Fruit fly (Drosophila melanogaster) S2 (cell line): Measurements from ENCODE around the gene Poxm.

Experiments
- CG8478 ChIP-seq: fragments of >200 bp; optimal IDR thresholded peaks from 2 replicates; lab custom pipeline; 2018
- CTCF ChIP-seq, 2 experiments: fragments of >200 bp; optimal IDR thresholded peaks; 2 replicates each; lab custom pipeline; 2018

DNA sequence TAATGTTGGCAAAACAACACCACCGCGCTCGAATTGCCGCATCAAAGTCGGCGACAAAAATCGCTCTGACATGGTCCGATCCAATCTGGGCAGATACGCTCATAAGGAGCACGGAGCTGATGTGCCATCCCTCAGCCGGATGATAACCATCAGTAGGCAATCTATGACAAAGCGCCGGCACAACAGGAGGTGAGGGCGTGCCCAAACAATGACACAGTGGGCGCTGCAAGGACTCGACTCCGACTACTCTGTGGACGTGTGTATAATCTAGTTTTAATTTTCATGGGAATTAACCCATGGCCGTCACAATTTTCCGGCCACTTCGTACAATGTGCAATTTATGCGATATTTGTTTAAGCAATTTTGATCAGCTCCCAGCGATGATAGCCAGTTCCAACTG lies 58.6 kb downstream of the Poxm start:
- no peak for TF ChIP-seq CG8478
- no peak for TF ChIP-seq CTCF (optimal IDR thresholded peaks at IDR 0.05; lab: Kevin White, UChicago)
